Fruit fly (Drosophila melanogaster) whole organism, embryonic: ENCODE measurements around the gene Cdc37.

Experiments used
- Abd-B ChIP-seq: fragments of 200-800 bp; sonication (Bioruptor generic); optimal IDR thresholded peaks from 2 replicates; lab custom pipeline; 2018; ENCODE audit warnings: missing biosample characterization, mild to moderate bottlenecking, missing genetic modification characterization, moderate library complexity
- Aef1 ChIP-seq: fragments of 200-800 bp; sonication (Bioruptor generic); IDR thresholded peaks from 3 replicates; pipeline ENCODE4 v1.3.6; 2022; ENCODE audit warnings: missing biosample characterization, missing genetic modification characterization
- Atf3 ChIP-seq: fragments of 200-800 bp; sonication (Bioruptor generic); optimal IDR thresholded peaks from 3 replicates; lab custom pipeline; 2016; ENCODE audit warnings: missing biosample characterization, missing genetic modification characterization
- BtbVII ChIP-seq: fragments of 200-800 bp; sonication (Bioruptor generic); optimal IDR thresholded peaks from 3 replicates; lab custom pipeline; 2017; ENCODE audit warnings: missing biosample characterization, mild to moderate bottlenecking, missing genetic modification characterization
- CG1024 ChIP-seq: fragments of 200-800 bp; sonication (Bioruptor generic); IDR thresholded peaks from 2 replicates; pipeline ENCODE4 v1.3.6; 2022; ENCODE audit warnings: missing biosample characterization, missing genetic modification characterization
- CG10431 ChIP-seq: fragments of 200-800 bp; sonication (Bioruptor generic); optimal IDR thresholded peaks from 3 replicates; lab custom pipeline; 2018; ENCODE audit warnings: missing biosample characterization, mild to moderate bottlenecking, missing genetic modification characterization
- CG11696 ChIP-seq: fragments of 200-800 bp; sonication (Bioruptor generic); IDR thresholded peaks from 2 replicates; pipeline ENCODE4 v1.3.6; 2022; ENCODE audit warnings: missing biosample characterization, missing genetic modification characterization
- CG14667 ChIP-seq: fragments of 200-800 bp; sonication (Bioruptor generic); IDR thresholded peaks from 2 replicates; pipeline ENCODE4 v1.3.6; 2022; ENCODE audit warnings: missing biosample characterization, missing genetic modification characterization
- CG14860 ChIP-seq: fragments of 200-800 bp; sonication (Bioruptor generic); IDR thresholded peaks from 3 replicates; pipeline ENCODE4 v1.3.6; 2022; ENCODE audit warnings: missing biosample characterization, missing genetic modification characterization; ENCODE audit not compliant: partially characterized antibody
- CG15696 ChIP-seq: fragments of 200-800 bp; sonication (Bioruptor generic); optimal IDR thresholded peaks from 2 replicates; lab custom pipeline; 2019; ENCODE audit warnings: missing biosample characterization, mild to moderate bottlenecking, missing genetic modification characterization, moderate library complexity
- CG16813 ChIP-seq: fragments of 200-800 bp; sonication (Bioruptor generic); IDR thresholded peaks from 3 replicates; pipeline ENCODE4 v1.3.6; 2022; ENCODE audit warnings: missing biosample characterization, missing genetic modification characterization; ENCODE audit not compliant: partially characterized antibody
- CG1792 ChIP-seq: fragments of 200-800 bp; sonication (Bioruptor generic); optimal IDR thresholded peaks from 2 replicates; lab custom pipeline; 2016; ENCODE audit warnings: missing biosample characterization, missing genetic modification characterization
- CG18262 ChIP-seq: fragments of 200-800 bp; optimal IDR thresholded peaks from 3 replicates; lab custom pipeline; 2019; ENCODE audit warnings: missing biosample characterization, mild to moderate bottlenecking, missing genetic modification characterization, moderate library complexity
- CG2120 ChIP-seq: fragments of 200-800 bp; sonication (Bioruptor generic); optimal IDR thresholded peaks from 3 replicates; lab custom pipeline; 2016; ENCODE audit warnings: missing biosample characterization, missing genetic modification characterization
- CG31365 ChIP-seq: fragments of 200-800 bp; sonication (Bioruptor generic); optimal IDR thresholded peaks from 2 replicates; lab custom pipeline; 2018; ENCODE audit warnings: missing biosample characterization, mild to moderate bottlenecking, missing genetic modification characterization
- CG43689 ChIP-seq: fragments of 200-800 bp; sonication (Bioruptor generic); IDR thresholded peaks from 2 replicates; pipeline ENCODE4 v1.3.6; 2022; ENCODE audit warnings: missing biosample characterization, missing genetic modification characterization
- CG6272 ChIP-seq: fragments of 200-800 bp; sonication (Bioruptor generic); IDR thresholded peaks from 2 replicates; pipeline ENCODE4 v1.3.6; 2022; ENCODE audit warnings: missing biosample characterization, missing genetic modification characterization
- CG6683 ChIP-seq: fragments of 200-800 bp; sonication (Bioruptor generic); optimal IDR thresholded peaks from 2 replicates; lab custom pipeline; 2017; ENCODE audit warnings: missing biosample characterization, mild to moderate bottlenecking, missing genetic modification characterization, missing genetic modification reagents
- CG6765 ChIP-seq: fragments of 200-800 bp; sonication (Bioruptor generic); optimal IDR thresholded peaks from 3 replicates; lab custom pipeline; 2017; ENCODE audit warnings: missing biosample characterization, mild to moderate bottlenecking, missing genetic modification characterization
- CG6854 ChIP-seq: fragments of 200-800 bp; sonication (Bioruptor generic); optimal IDR thresholded peaks from 3 replicates; lab custom pipeline; 2017; ENCODE audit warnings: missing biosample characterization, mild to moderate bottlenecking, missing genetic modification characterization
- CG7745 ChIP-seq: fragments of 200-800 bp; sonication (Bioruptor generic); optimal IDR thresholded peaks from 2 replicates; lab custom pipeline; 2018; ENCODE audit warnings: missing biosample characterization, mild to moderate bottlenecking, missing genetic modification characterization, moderate library complexity
- D19A ChIP-seq: fragments of 200-800 bp; optimal IDR thresholded peaks from 3 replicates; lab custom pipeline; 2019; ENCODE audit warnings: missing biosample characterization, mild to moderate bottlenecking, missing genetic modification characterization, moderate library complexity
- Dref ChIP-seq: fragments of 200-800 bp; sonication (Bioruptor generic); IDR thresholded peaks from 2 replicates; pipeline ENCODE4 v1.3.6; 2022; ENCODE audit warnings: missing biosample characterization, missing genetic modification characterization
- Fer1 ChIP-seq: fragments of 200-800 bp; sonication (Bioruptor generic); optimal IDR thresholded peaks from 2 replicates; lab custom pipeline; 2017; ENCODE audit warnings: missing biosample characterization, mild to moderate bottlenecking, missing genetic modification characterization
- GATAe ChIP-seq: fragments of 200-800 bp; sonication (Bioruptor generic); conservative IDR thresholded peaks from 2 replicates; pipeline ENCODE4 v1.3.6; 2022; ENCODE audit warnings: missing biosample characterization, missing genetic modification characterization
- HHEX ChIP-seq: fragments of 200-800 bp; sonication (Bioruptor generic); optimal IDR thresholded peaks from 3 replicates; lab custom pipeline; 2017; ENCODE audit warnings: missing biosample characterization, mild to moderate bottlenecking, missing genetic modification characterization, missing genetic modification reagents
- HmgZ ChIP-seq: fragments of 200-800 bp; sonication (Bioruptor generic); optimal IDR thresholded peaks from 2 replicates; lab custom pipeline; 2018; ENCODE audit warnings: missing biosample characterization, mild to moderate bottlenecking, missing genetic modification characterization
- Hr51 ChIP-seq, 2 experiments: fragments of 200-800 bp; sonication (Bioruptor generic); optimal IDR thresholded peaks; 2 replicates in 1 of 2; 3 replicates in 1 of 2; lab custom pipeline; 2016 to 2018; ENCODE audit warnings: missing biosample characterization in 2 of 2, missing genetic modification characterization in 2 of 2, mild to moderate bottlenecking in 1 of 2, moderate library complexity in 1 of 2
- Hsf ChIP-seq: fragments of 200-800 bp; sonication (Bioruptor generic); optimal IDR thresholded peaks from 3 replicates; lab custom pipeline; 2016; ENCODE audit warnings: missing biosample characterization, missing genetic modification characterization
- Lpt ChIP-seq: fragments of >200 bp; optimal IDR thresholded peaks from 2 replicates; lab custom pipeline; 2018; ENCODE audit warnings: missing biosample characterization, missing genetic modification characterization
- Med ChIP-seq: fragments of 200-800 bp; sonication (Bioruptor generic); peaks from one replicate; lab custom pipeline; 2016; ENCODE audit warnings: missing biosample characterization, missing genetic modification characterization, mild to moderate bottlenecking, inconsistent platforms, moderate library complexity
- NK7.1 ChIP-seq: fragments of 200-800 bp; sonication (Bioruptor generic); optimal IDR thresholded peaks from 3 replicates; lab custom pipeline; 2016; ENCODE audit warnings: missing biosample characterization, missing genetic modification characterization
- Nf-YC ChIP-seq: fragments of 200-800 bp; optimal IDR thresholded peaks from 3 replicates; lab custom pipeline; 2019; ENCODE audit warnings: missing biosample characterization, mild to moderate bottlenecking, missing genetic modification characterization, moderate library complexity
- Rfx ChIP-seq: fragments of 200-800 bp; sonication (Bioruptor generic); IDR thresholded peaks from 2 replicates; pipeline ENCODE4 v1.3.6; 2022; ENCODE audit warnings: missing biosample characterization, missing genetic modification characterization
- chinmo ChIP-seq: fragments of 200-800 bp; sonication (Bioruptor generic); IDR thresholded peaks from 4 replicates; pipeline ENCODE4 v1.3.6; 2022; ENCODE audit warnings: missing biosample characterization, missing genetic modification characterization; ENCODE audit not compliant: partially characterized antibody
- chm ChIP-seq: fragments of 200-800 bp; sonication (Bioruptor generic); IDR thresholded peaks from 2 replicates; pipeline ENCODE4 v1.3.6; 2022; ENCODE audit warnings: missing biosample characterization, missing genetic modification characterization
- da ChIP-seq: fragments of 200-800 bp; sonication (Bioruptor generic); optimal IDR thresholded peaks from 2 replicates; lab custom pipeline; 2016; ENCODE audit warnings: missing biosample characterization, missing genetic modification characterization
- danr ChIP-seq: fragments of 200-800 bp; sonication (Bioruptor generic); IDR thresholded peaks from 2 replicates; pipeline ENCODE4 v1.3.6; 2022; ENCODE audit warnings: missing biosample characterization, missing genetic modification characterization
- ems ChIP-seq: fragments of 200-800 bp; sonication (Bioruptor generic); optimal IDR thresholded peaks from 3 replicates; lab custom pipeline; 2016; ENCODE audit warnings: missing biosample characterization, missing genetic modification characterization
- nerfin-2 ChIP-seq: fragments of 200-800 bp; sonication (Bioruptor generic); IDR thresholded peaks from 2 replicates; pipeline ENCODE4 v1.3.6; 2022; ENCODE audit warnings: missing biosample characterization, missing genetic modification characterization; ENCODE audit not compliant: partially characterized antibody
- nmo ChIP-seq: fragments of 200-800 bp; sonication (Bioruptor generic); optimal IDR thresholded peaks from 2 replicates; lab custom pipeline; 2018; ENCODE audit warnings: missing biosample characterization, mild to moderate bottlenecking, missing genetic modification characterization, moderate library complexity
- peb ChIP-seq: fragments of 200-800 bp; sonication (Bioruptor generic); IDR thresholded peaks from 2 replicates; pipeline ENCODE4 v1.3.6; 2022; ENCODE audit warnings: missing biosample characterization, missing genetic modification characterization
- sc ChIP-seq, 3 experiments: fragments of >200 bp in 2 of 3; fragments of 200-800 bp in 1 of 3; sonication (Bioruptor generic) in 1 of 3; optimal IDR thresholded peaks; 2 replicates in 2 of 3; 3 replicates in 1 of 3; lab custom pipeline; 2017; ENCODE audit warnings: mild to moderate bottlenecking in 1 of 3, missing biosample characterization in 1 of 3, missing genetic modification characterization in 1 of 3, missing genetic modification reagents in 1 of 3
- sens ChIP-seq: fragments of 200-800 bp; sonication (Bioruptor generic); peaks from one replicate; lab custom pipeline; 2016; ENCODE audit warnings: missing biosample characterization, missing genetic modification characterization
- sima ChIP-seq: fragments of 200-800 bp; sonication (Bioruptor generic); optimal IDR thresholded peaks from 2 replicates; lab custom pipeline; 2016; ENCODE audit warnings: missing biosample characterization, missing genetic modification characterization
- tgo ChIP-seq: fragments of 200-800 bp; sonication (Bioruptor generic); IDR thresholded peaks from 3 replicates; pipeline ENCODE4 v1.3.6; 2022; ENCODE audit warnings: missing biosample characterization, missing genetic modification characterization
- usp ChIP-seq: fragments of >200 bp; optimal IDR thresholded peaks from 2 replicates; lab custom pipeline; 2017; ENCODE audit warnings: missing biosample characterization, missing genetic modification characterization
- z ChIP-seq: fragments of 200-800 bp; sonication (Bioruptor generic); IDR thresholded peaks from 3 replicates; pipeline ENCODE4 v1.3.6; 2022; ENCODE audit warnings: missing biosample characterization, missing genetic modification characterization
- zen ChIP-seq: fragments of 200-800 bp; sonication (Bioruptor generic); optimal IDR thresholded peaks from 3 replicates; lab custom pipeline; 2018; ENCODE audit warnings: missing biosample characterization, mild to moderate bottlenecking, missing genetic modification characterization, moderate library complexity
- zfh2 ChIP-seq: fragments of 200-800 bp; sonication (Bioruptor generic); optimal IDR thresholded peaks from 2 replicates; lab custom pipeline; 2016; ENCODE audit warnings: missing biosample characterization, missing genetic modification characterization

Cdc37 gene

dm6 chr3L:1794943-1795696 is at the start of gene Cdc37, which contains the start of the genes alpha-Spec and dlt (continued):
- TF ChIP-seq sima (GFP tag; lab: Kevin White, UChicago) = no peak
- TF ChIP-seq NK7.1 = no peak
- peak; percentile 57; the same call in 1 of the 2 replicates for TF ChIP-seq chm (GFP tag; lab: Robert Waterston, UW)
- TF ChIP-seq Atf3 = no peak
- TF ChIP-seq HHEX (GFP tag; lab: Kevin White, UChicago) = no peak
- no peak for TF ChIP-seq CG7745 (tag; lab: Kevin White, UChicago)
- peak; percentile 32 for TF ChIP-seq HmgZ (tag; lab: Kevin White, UChicago)
- TF ChIP-seq Lpt = no peak
- TF ChIP-seq da (GFP tag; lab: Kevin White, UChicago) = no peak
- TF ChIP-seq Dref (GFP tag; lab: Robert Waterston, UW) = peak; percentile 95
- TF ChIP-seq Abd-B (GFP tag; lab: Kevin White, UChicago) = no peak
- TF ChIP-seq Hr51 (GFP tag; optimal IDR thresholded peaks at IDR 0.05; lab: Kevin White, UChicago) = no peak
- TF ChIP-seq Rfx = peak; percentile 51
- peak; percentile 91 for TF ChIP-seq Med (GFP tag; lab: Kevin White, UChicago)
- TF ChIP-seq CG18262 (tag; lab: Kevin White, UChicago) = peak; percentile 43
- TF ChIP-seq zfh2 = no peak
- peak; percentile 5 for TF ChIP-seq zen (tag; lab: Kevin White, UChicago)
- TF ChIP-seq CG1024 (GFP tag; lab: Robert Waterston, UW) = no peak
- TF ChIP-seq sc (optimal IDR thresholded peaks at IDR 0.05; lab: Kevin White, UChicago) = no peak
- no peak for TF ChIP-seq sc (GFP tag; optimal IDR thresholded peaks at IDR 0.05; lab: Kevin White, UChicago)
- peak; percentile 9 for TF ChIP-seq CG31365 (tag; lab: Kevin White, UChicago)
- TF ChIP-seq peb = no peak
- no peak for TF ChIP-seq usp (GFP tag; lab: Kevin White, UChicago)
- peak; percentile 58 for TF ChIP-seq Nf-YC (tag; lab: Kevin White, UChicago)
- TF ChIP-seq GATAe = no peak
- no peak for TF ChIP-seq CG14667 (GFP tag; lab: Robert Waterston, UW)
- no peak for TF ChIP-seq CG6854 (GFP tag; lab: Kevin White, UChicago)
- no peak for TF ChIP-seq BtbVII (GFP tag; lab: Kevin White, UChicago)
- TF ChIP-seq CG11696 (GFP tag; lab: Robert Waterston, UW) = no peak
- no peak for TF ChIP-seq CG1792
- no peak for TF ChIP-seq tgo
- peak; percentile 59 for TF ChIP-seq CG10431 (GFP tag; lab: Kevin White, UChicago)
- TF ChIP-seq CG6765 = no peak
- no peak for TF ChIP-seq D19A (tag; lab: Kevin White, UChicago)
- TF ChIP-seq danr = no peak
- TF ChIP-seq CG6272 (GFP tag; lab: Robert Waterston, UW) = no peak
- TF ChIP-seq CG6683 = no peak
- no peak for TF ChIP-seq CG43689 (GFP tag; lab: Robert Waterston, UW)
- peak; percentile 77 for TF ChIP-seq nerfin-2 (GFP tag; lab: Robert Waterston, UW)
- no peak for TF ChIP-seq z (GFP tag; lab: Robert Waterston, UW)
- TF ChIP-seq sens (GFP tag; lab: Kevin White, UChicago) = peak; percentile 84
- no peak for TF ChIP-seq Aef1 (GFP tag; lab: Robert Waterston, UW)
- no peak for TF ChIP-seq CG15696 (tag; lab: Kevin White, UChicago)
- peak; percentile 35 for TF ChIP-seq Hsf (GFP tag; lab: Kevin White, UChicago)
- peak; percentile 88 for TF ChIP-seq chinmo (GFP tag; lab: Robert Waterston, UW)
- TF ChIP-seq CG14860 = peak; percentile 79
- TF ChIP-seq CG16813 = peak; percentile 80
- peak; percentile 54 for TF ChIP-seq nmo (GFP tag; lab: Kevin White, UChicago)
- TF ChIP-seq CG2120 = peak; percentile 1
- TF ChIP-seq ems (GFP tag; lab: Kevin White, UChicago) = no peak
- TF ChIP-seq Fer1 (GFP tag; lab: Kevin White, UChicago) = peak; percentile 9
